Worm (Caenorhabditis elegans): ENCODE results near the gene degt-1.

- TF ChIP-seq unc-3 (GFP tag; conservative IDR thresholded peaks at IDR 0.05) (no peak), unc-3 (tag; optimal IDR thresholded peaks at IDR 0.05) (no peak), C38D4.7 (GFP tag; optimal IDR thresholded peaks at IDR 0.05) (no peak)
Observed at ce11 chrV:10546749-10547148, 6.6 kb downstream of the degt-1 start, which contains the start of gene F25D1.5.

Data from whole organism, late embryonic.